Worm (Caenorhabditis elegans) whole organism, early embryonic: ENCODE measurements around the gene C17B7.8.
"Not testable (repeated sequence)": the region's sequence is repeated elsewhere in the genome, so short reads cannot be mapped to it uniquely, and the experiment has no call there.

ENCODE experiments used
- B0310.2 ChIP-seq: sonication (generic microtip); optimal IDR thresholded peaks from 2 replicates; lab custom pipeline; 2016; ENCODE audit warnings: mild to moderate bottlenecking, missing genetic modification characterization, missing compliant biosample characterization
- F13C5.2 ChIP-seq: sonication (generic microtip); optimal IDR thresholded peaks from 2 replicates; lab custom pipeline; 2017; ENCODE audit warnings: mild to moderate bottlenecking, missing genetic modification characterization, inconsistent platforms, missing compliant biosample characterization
- aly-1 ChIP-seq: sonication (generic microtip); optimal IDR thresholded peaks from 2 replicates; lab custom pipeline; 2016; ENCODE audit warnings: missing genetic modification characterization, missing compliant biosample characterization
- ama-1 ChIP-seq: fragments of 150-350 bp; optimal IDR thresholded peaks from 2 replicates; lab custom pipeline; 2014
- ceh-13 ChIP-seq: fragments of 200-800 bp; sonication (Bioruptor generic); optimal IDR thresholded peaks from 2 replicates; lab custom pipeline; 2018; ENCODE audit warnings: mild to moderate bottlenecking, missing genetic modification characterization, missing compliant biosample characterization
- ceh-36 ChIP-seq: sonication (generic microtip); optimal IDR thresholded peaks from 2 replicates; lab custom pipeline; 2016; ENCODE audit warnings: missing genetic modification characterization, inconsistent platforms, missing compliant biosample characterization
- ets-7 ChIP-seq: sonication (generic microtip); optimal IDR thresholded peaks from 2 replicates; lab custom pipeline; 2016; ENCODE audit warnings: missing genotype, missing genetic modification characterization, missing compliant biosample characterization
- flt-1 ChIP-seq: fragments of 200-800 bp; sonication (Bioruptor generic); IDR thresholded peaks from 2 replicates; pipeline ENCODE4 v1.3.6; 2022; ENCODE audit warnings: missing genetic modification characterization, missing compliant biosample characterization
- hmbx-1 ChIP-seq: sonication (generic microtip); optimal IDR thresholded peaks from 2 replicates; lab custom pipeline; 2016; ENCODE audit warnings: mild to moderate bottlenecking, missing genetic modification characterization, missing compliant biosample characterization
- hmg-4 ChIP-seq: fragments of 200-800 bp; sonication (Bioruptor generic); optimal IDR thresholded peaks from 2 replicates; lab custom pipeline; 2018; ENCODE audit warnings: mild to moderate bottlenecking, missing genetic modification characterization, missing compliant biosample characterization
- hnd-1 ChIP-seq: sonication (generic microtip); optimal IDR thresholded peaks from 2 replicates; lab custom pipeline; 2016; ENCODE audit warnings: missing genetic modification characterization, missing compliant biosample characterization
- pes-1 ChIP-seq: fragments of 200-800 bp; sonication (Bioruptor generic); IDR thresholded peaks from 2 replicates; pipeline ENCODE4 v1.3.6; 2022; ENCODE audit warnings: missing genetic modification reagents, missing genetic modification characterization, missing compliant biosample characterization
- scrt-1 ChIP-seq: fragments of 200-800 bp; sonication (Bioruptor generic); IDR thresholded peaks from 2 replicates; pipeline ENCODE4 v1.3.6; 2022; ENCODE audit warnings: missing genetic modification characterization, missing compliant biosample characterization
- sea-1 ChIP-seq: fragments of 200-800 bp; sonication (Bioruptor generic); conservative IDR thresholded peaks from 2 replicates; pipeline ENCODE4 v1.3.6; 2022; ENCODE audit warnings: missing genetic modification characterization, missing compliant biosample characterization
- tbx-11 ChIP-seq: fragments of 200-800 bp; sonication (Bioruptor generic); IDR thresholded peaks from 2 replicates; pipeline ENCODE4 v1.3.6; 2022; ENCODE audit warnings: missing genetic modification characterization, missing compliant biosample characterization
- tbx-37 ChIP-seq: fragments of 200-800 bp; sonication (Bioruptor generic); conservative IDR thresholded peaks from 2 replicates; pipeline ENCODE4 v1.3.6; 2022; ENCODE audit warnings: missing genetic modification reagents, missing genetic modification characterization, missing compliant biosample characterization
- tra-4 ChIP-seq: sonication (generic microtip); optimal IDR thresholded peaks from 2 replicates; lab custom pipeline; 2017; ENCODE audit warnings: missing genetic modification characterization, missing compliant biosample characterization

The C17B7.8 gene

DNA sequence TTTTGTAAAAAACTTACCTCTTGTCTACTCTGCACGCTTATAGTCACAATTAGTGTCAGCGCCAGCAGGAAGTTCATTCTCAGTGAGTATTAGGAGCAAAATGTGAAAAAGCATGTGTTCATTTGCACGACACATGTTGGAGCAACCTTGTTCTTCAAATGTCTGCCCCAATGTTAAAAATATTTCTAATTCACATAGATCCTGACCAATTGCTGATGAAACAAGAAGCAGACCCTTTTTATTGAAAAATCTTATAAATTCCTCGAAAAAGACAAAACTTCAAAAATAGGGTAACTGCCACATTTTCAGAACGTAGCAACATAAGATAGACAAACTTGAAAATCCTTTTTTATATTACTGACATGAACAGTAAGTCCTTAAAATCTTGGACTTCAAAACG lies at the start of gene C17B7.8:
Gene C17B7.8 (minus strand): TSS at position 101 of the 400 bp plus-strand sequence.
- no peak for TF ChIP-seq hmbx-1 (tag; lab: Kevin White, UChicago)
- no peak for TF ChIP-seq ceh-13 (GFP tag; lab: Kevin White, UChicago)
- no peak for TF ChIP-seq ceh-36 (tag; lab: Kevin White, UChicago)
- no peak for TF ChIP-seq sea-1
- TF ChIP-seq F13C5.2 (tag; lab: Kevin White, UChicago) = no peak
- no peak for TF ChIP-seq aly-1 (tag; lab: Kevin White, UChicago)
- no peak for TF ChIP-seq scrt-1 (GFP tag; lab: Robert Waterston, UW)
- no peak for TF ChIP-seq hmg-4 (GFP tag; lab: Kevin White, UChicago)
- no peak for TF ChIP-seq ama-1 (lab: Kevin White, UChicago)
- no peak for TF ChIP-seq tbx-11 (GFP tag; lab: Robert Waterston, UW)
- no peak for TF ChIP-seq hnd-1 (tag; lab: Kevin White, UChicago)
- no peak for TF ChIP-seq tra-4 (tag; lab: Kevin White, UChicago)
- TF ChIP-seq flt-1 = no peak
- TF ChIP-seq ets-7 (tag; lab: Kevin White, UChicago) = no peak
- no peak for TF ChIP-seq pes-1
- no peak for TF ChIP-seq B0310.2 (tag; lab: Kevin White, UChicago)
- TF ChIP-seq tbx-37 (GFP tag; lab: Robert Waterston, UW) = no peak

DNA sequence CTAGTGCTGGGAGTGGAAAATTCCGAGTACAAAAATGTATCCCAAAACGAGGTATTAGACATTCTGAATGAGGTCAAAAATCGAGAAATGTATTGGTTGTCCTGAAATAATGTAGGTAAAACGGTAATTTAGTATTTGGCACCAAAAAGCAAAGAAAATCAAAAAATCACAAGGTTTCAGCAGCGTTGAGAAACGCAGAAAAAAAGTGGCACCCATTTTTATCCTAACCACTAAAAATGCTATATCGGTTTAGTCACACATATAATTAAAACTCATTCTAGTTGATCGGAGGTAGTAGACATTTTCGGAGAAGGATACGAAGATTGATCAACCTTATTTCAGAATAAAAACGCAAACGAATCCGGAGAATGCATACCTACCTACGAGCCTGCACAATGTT lies 48.6 kb upstream of the C17B7.8 start, which contains the start of gene srx-121:
Gene srx-121 (minus strand): TSS at position 101 of the 400 bp plus-strand sequence.
- no peak for TF ChIP-seq aly-1 (tag; lab: Kevin White, UChicago)

DNA sequence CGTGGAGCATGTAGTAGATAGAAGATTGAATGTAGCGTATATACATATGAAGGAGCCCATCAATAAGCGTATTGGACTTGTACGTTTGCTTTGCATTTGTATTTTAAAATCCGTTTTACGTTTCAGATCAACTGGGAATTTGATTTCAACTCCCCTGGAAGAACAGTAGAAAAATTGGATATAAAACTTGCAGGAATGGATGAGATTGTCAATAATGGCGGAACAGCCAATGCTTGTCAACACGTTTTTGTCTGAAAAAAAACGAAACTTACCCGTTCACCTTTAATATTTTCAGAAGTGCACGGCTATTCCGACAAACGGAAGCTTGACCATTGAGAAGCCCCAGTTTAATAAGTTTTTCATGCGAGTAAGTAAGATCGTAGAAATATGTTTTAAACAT lies 43.7 kb upstream of the C17B7.8 start, which contains the start of gene C04E12.2:
Gene C04E12.2 (plus strand): TSS at position 301 of the 400 bp plus-strand sequence.
- not testable (repeated sequence) for TF ChIP-seq F13C5.2 (tag; lab: Kevin White, UChicago); ceh-13 (GFP tag; lab: Kevin White, UChicago); sea-1

DNA sequence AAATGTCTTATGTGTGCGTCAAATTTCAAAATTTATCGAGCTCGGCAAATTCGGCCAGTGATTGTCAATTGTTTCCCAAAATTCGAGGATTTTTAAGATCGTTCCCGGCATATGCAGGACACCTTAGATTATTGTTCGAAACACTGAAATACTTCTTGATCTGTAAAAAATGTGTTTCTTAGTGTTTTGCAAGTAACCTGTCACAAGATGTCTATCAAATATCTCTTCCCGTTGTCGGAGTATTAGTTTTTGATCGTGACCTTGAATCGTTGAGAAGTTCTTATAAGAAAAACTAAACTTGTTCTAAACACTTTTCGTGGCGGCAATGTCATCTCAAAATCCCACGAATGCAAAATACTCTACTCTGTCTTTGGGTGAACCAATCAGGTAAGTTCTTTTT lies 38.4 kb upstream of the C17B7.8 start, which contains the start of gene C04E12.4:
Gene C04E12.4 (plus strand): TSS at position 301 of the 400 bp plus-strand sequence.
- TF ChIP-seq tbx-37 (GFP tag; lab: Robert Waterston, UW) (no peak), ama-1 (lab: Kevin White, UChicago) (no peak), aly-1 (tag; lab: Kevin White, UChicago) (no peak), sea-1 (no peak), scrt-1 (GFP tag; lab: Robert Waterston, UW) (no peak), hnd-1 (tag; lab: Kevin White, UChicago) (no peak), tra-4 (tag; lab: Kevin White, UChicago) (no peak), pes-1 (no peak), flt-1 (no peak), ets-7 (tag; lab: Kevin White, UChicago) (no peak), hmg-4 (GFP tag; lab: Kevin White, UChicago) (no peak), tbx-11 (GFP tag; lab: Robert Waterston, UW) (no peak), hmbx-1 (tag; lab: Kevin White, UChicago) (no peak), ceh-36 (tag; lab: Kevin White, UChicago) (no peak), B0310.2 (tag; lab: Kevin White, UChicago) (no peak), F13C5.2 (tag; lab: Kevin White, UChicago) (no peak)

DNA sequence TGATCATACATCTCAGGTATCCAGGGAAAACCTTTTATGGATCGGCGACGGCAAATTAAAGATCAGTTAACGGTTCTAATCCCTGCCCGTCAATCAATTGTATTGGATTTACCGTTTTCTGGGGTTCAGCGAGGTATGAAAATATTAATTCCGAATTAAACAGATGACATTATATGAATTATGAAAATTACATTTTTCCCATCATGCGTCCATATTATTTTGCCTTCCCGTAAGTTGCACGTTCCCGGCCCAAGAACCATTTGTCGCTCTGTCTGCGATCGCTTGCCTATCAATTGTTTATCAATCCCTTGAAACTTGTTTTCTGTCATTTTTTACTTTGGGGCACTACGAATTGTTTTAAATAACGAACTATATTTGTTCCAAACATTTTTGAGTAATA lies 37.6 kb upstream of the C17B7.8 start:
- TF ChIP-seq scrt-1 (GFP tag; lab: Robert Waterston, UW) (no peak), hmg-4 (GFP tag; lab: Kevin White, UChicago) (no peak), ama-1 (lab: Kevin White, UChicago) (no peak), tbx-37 (GFP tag; lab: Robert Waterston, UW) (no peak), ceh-36 (tag; lab: Kevin White, UChicago) (no peak), ets-7 (tag; lab: Kevin White, UChicago) (no peak), tbx-11 (GFP tag; lab: Robert Waterston, UW) (no peak), pes-1 (no peak), ceh-13 (GFP tag; lab: Kevin White, UChicago) (no peak), B0310.2 (tag; lab: Kevin White, UChicago) (no peak), hmbx-1 (tag; lab: Kevin White, UChicago) (no peak), sea-1 (no peak), F13C5.2 (tag; lab: Kevin White, UChicago) (no peak), flt-1 (no peak), hnd-1 (tag; lab: Kevin White, UChicago) (no peak), tra-4 (tag; lab: Kevin White, UChicago) (no peak), aly-1 (tag; lab: Kevin White, UChicago) (no peak)

ce11 chrV:3358267-3358666 lies 34.2 kb upstream of the C17B7.8 start, which contains the start of gene C04E12.5:
Gene C04E12.5 (plus strand): TSS chrV:3358567.
- TF ChIP-seq hmbx-1 (tag; lab: Kevin White, UChicago) (no peak), flt-1 (no peak), B0310.2 (tag; lab: Kevin White, UChicago) (no peak), ceh-13 (GFP tag; lab: Kevin White, UChicago) (no peak)

DNA sequence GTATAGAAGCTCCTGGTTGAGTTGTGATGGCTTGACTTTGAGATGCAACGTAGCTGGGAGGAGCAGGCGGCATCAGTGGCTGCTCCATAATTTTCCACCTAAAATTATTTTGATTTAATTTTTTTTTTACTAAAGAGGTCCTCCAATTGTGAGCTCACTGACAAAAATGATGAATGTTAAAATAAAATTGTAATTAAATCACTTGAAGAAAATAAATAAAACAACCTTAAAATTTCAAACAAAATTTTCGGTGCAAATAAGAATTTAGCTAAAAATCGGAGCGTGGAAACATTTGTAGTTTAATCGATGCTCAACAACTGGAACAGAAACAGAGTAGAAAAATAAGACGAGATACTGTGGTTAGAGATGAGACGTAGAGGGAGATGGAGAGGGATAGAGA lies 33.0 kb upstream of the C17B7.8 start, which contains the start of gene scrm-3:
Gene scrm-3 (minus strand): TSS at position 101 of the 400 bp plus-strand sequence.
- TF ChIP-seq hmbx-1 (tag; lab: Kevin White, UChicago) = no peak
- TF ChIP-seq flt-1 = no peak
- TF ChIP-seq tra-4 (tag; lab: Kevin White, UChicago) = no peak
- no peak for TF ChIP-seq pes-1
- no peak for TF ChIP-seq ets-7 (tag; lab: Kevin White, UChicago)
- TF ChIP-seq tbx-37 (GFP tag; lab: Robert Waterston, UW) = no peak

- TF ChIP-seq tbx-37 (GFP tag; lab: Robert Waterston, UW) (no peak), sea-1 (no peak), tra-4 (tag; lab: Kevin White, UChicago) (no peak), flt-1 (no peak), B0310.2 (tag; lab: Kevin White, UChicago) (no peak), hmbx-1 (tag; lab: Kevin White, UChicago) (no peak), hnd-1 (tag; lab: Kevin White, UChicago) (no peak), ceh-13 (GFP tag; lab: Kevin White, UChicago) (no peak), aly-1 (tag; lab: Kevin White, UChicago) (no peak), ceh-36 (tag; lab: Kevin White, UChicago) (no peak), tbx-11 (GFP tag; lab: Robert Waterston, UW) (no peak), F13C5.2 (tag; lab: Kevin White, UChicago) (no peak), hmg-4 (GFP tag; lab: Kevin White, UChicago) (no peak)
These were observed 31.5 kb upstream of the C17B7.8 start for ce11 chrV:3355544-3355943.
